Fruit fly (Drosophila melanogaster) Kc167 (cell line): Measurements from ENCODE around the gene Shaw.

Experiments
- Myc ChIP-seq: fragments of >200 bp; optimal IDR thresholded peaks from 2 replicates; lab custom pipeline; 2017; ENCODE audit warnings: missing external identifiers
- Sin3A ChIP-seq: fragments of >200 bp; optimal IDR thresholded peaks from 2 replicates; lab custom pipeline; 2018; ENCODE audit warnings: missing external identifiers
- h ChIP-seq: fragments of >200 bp; optimal IDR thresholded peaks from 3 replicates; lab custom pipeline; 2018; ENCODE audit warnings: missing external identifiers
- insv ChIP-seq: fragments of >200 bp; optimal IDR thresholded peaks from 3 replicates; lab custom pipeline; 2018; ENCODE audit warnings: missing external identifiers
- psq ChIP-seq: fragments of >200 bp; optimal IDR thresholded peaks from 2 replicates; lab custom pipeline; 2017; ENCODE audit warnings: missing external identifiers
- ttk ChIP-seq: sonication (Bioruptor generic); optimal IDR thresholded peaks from 2 replicates; lab custom pipeline; 2017; ENCODE audit warnings: missing external identifiers

The Shaw gene

DNA sequence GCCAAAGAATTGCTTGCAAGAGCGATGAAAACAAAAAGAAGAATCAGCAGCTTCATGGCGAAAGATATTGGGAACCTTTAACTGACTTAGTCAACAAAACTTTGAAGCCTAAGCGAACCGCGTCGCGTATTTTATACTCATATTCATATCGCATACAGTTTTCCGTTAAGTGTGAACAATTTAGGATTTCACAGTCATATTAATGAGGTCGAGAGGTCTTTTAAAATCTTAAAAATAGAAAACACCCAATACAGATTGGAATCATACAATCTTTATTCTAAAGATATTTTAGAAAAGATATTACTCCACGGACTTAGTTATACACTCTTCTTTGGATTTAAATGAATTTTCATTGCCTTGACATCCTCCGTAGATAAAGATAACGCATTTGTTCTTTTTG is 24.2 kb upstream of the Shaw start, which contains the start of gene Acp24A4:
Acp24A4 (minus strand) TSS at position 101 of the 400 bp plus-strand sequence.
- TF ChIP-seq insv (lab: Kevin White, UChicago) (no peak), Sin3A (lab: Kevin White, UChicago) (no peak), h (lab: Kevin White, UChicago) (no peak), ttk (lab: Kevin White, UChicago) (no peak), psq (lab: Kevin White, UChicago) (no peak), Myc (no peak)

DNA sequence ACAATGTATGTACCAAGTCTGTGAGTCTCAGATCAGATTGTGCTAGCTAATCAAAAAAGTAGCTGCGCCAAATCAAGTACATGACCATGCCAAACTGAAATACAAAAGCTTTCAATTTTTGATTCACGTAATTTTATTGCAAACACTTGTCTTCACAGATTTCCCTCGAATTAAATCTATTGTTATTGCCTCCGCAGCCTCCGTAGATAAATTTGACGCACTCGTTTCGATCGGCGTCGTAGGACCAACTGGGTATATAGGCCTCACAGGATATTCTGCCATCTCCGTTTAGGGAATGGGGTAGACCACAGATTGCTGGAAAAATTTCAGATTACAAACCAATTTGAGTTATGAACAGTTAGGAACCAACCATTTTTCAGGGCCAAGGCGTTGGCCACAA is 23.1 kb upstream of the Shaw start, which contains the start of gene CG43165:
CG43165 (minus strand) TSS at position 101 of the 400 bp plus-strand sequence.
- TF ChIP-seq insv (lab: Kevin White, UChicago) (no peak), Myc (no peak), Sin3A (lab: Kevin White, UChicago) (no peak), psq (lab: Kevin White, UChicago) (no peak)

DNA sequence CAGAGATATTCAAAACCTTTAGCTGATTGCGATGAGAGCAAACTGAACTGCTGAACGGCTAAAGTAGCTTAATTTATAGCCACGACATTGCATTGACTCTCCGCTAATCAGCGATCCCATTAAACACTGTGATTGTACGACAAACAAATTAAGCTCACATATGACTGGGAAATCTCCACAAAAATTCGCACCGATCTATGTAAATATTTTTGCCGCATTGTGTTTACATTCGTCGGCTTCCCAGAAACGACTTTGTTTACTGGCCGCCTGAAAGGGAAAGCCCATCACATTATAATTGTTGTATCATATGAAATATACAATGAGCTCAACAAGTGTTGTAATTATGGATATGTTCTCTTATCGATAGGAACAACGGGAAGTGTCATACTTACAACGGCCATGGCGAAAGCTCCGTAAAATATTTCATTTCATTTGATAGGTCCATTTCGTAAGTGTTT is 22.6 kb upstream of the Shaw start, which contains the start of gene CG16713:
CG16713 (minus strand) TSS at position 51 of the 458 bp plus-strand sequence.
- TF ChIP-seq Sin3A (lab: Kevin White, UChicago): no peak
- no peak for TF ChIP-seq ttk (lab: Kevin White, UChicago)
- TF ChIP-seq h (lab: Kevin White, UChicago): no peak

DNA sequence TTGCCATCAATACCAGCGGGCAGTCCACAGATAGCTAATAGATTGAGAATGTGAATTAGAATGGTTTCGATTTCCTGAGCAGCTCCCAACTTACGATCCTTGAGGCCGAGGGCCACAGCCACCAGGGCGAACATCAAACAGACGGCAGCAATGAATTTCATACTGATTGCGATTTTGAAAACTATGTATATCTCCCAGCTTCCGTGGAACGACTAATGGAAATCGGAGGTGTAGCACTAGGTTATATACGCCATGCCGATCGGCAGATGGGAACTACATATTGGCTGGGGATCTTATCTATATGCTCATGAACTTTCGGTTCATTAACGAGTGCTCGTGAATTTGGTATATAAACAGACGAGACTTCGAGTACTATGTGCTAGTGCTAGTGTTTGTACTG is 21.5 kb upstream of the Shaw start, which contains the start of gene IM33:
IM33 (minus strand) TSS at position 221 of the 400 bp plus-strand sequence.
- TF ChIP-seq ttk (lab: Kevin White, UChicago): no peak

DNA sequence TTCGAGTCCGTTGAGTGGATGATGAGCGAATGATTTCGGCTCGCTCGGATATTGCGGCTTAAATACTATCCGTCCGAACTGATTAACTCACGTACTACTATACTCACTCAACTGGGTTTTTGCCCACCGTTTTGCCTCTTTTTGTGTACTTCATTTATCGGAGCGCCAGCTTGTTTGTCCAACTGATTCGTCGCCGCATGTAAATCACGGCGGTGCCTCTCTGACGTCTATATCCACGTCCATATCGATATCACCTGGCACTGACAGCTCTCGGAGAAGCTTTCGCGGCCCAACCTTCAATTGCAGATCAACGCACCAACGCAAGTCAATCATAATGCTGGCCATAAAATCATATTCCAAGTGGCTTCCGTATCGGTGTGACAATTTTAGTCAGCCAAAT is 20.2 kb upstream of the Shaw start, which contains the start of gene CG3604:
CG3604 (minus strand) TSS at position 101 of the 400 bp plus-strand sequence.
- no peak for TF ChIP-seq psq (lab: Kevin White, UChicago)

DNA sequence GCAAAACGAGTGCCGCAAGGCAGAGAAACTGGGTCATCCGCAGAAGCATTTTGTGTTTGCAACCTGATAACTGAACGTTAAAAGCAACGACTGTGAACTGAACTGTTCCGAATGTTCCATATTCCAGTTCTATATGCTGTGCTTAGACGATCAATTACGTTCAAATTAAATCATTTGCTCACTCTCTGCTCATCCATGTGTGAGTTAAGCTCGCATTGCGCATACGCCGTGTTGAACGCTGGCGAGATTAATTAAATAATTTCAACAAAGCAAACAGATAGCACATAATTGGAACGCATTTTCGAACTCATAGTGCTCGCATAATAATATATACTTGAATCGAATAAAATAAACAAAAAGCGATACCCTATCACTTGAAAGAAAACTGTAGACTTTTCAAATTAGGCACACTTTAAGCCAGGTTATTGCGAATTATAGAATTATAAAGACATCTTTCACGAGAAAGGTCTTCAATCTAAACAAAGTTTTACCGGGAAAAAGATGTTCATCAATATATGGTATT is 18.9 kb upstream of the Shaw start, which contains the start of the genes CG10031 and CG42464:
CG10031 (minus strand) TSS at position 101 of the 523 bp plus-strand sequence.
CG42464 (plus strand) TSS at position 473 of the 523 bp plus-strand sequence.
- no peak for TF ChIP-seq Sin3A (lab: Kevin White, UChicago)
- no peak for TF ChIP-seq insv (lab: Kevin White, UChicago)
- no peak for TF ChIP-seq Myc
- TF ChIP-seq h (lab: Kevin White, UChicago): no peak
- no peak for TF ChIP-seq psq (lab: Kevin White, UChicago)
- TF ChIP-seq ttk (lab: Kevin White, UChicago): no peak

DNA sequence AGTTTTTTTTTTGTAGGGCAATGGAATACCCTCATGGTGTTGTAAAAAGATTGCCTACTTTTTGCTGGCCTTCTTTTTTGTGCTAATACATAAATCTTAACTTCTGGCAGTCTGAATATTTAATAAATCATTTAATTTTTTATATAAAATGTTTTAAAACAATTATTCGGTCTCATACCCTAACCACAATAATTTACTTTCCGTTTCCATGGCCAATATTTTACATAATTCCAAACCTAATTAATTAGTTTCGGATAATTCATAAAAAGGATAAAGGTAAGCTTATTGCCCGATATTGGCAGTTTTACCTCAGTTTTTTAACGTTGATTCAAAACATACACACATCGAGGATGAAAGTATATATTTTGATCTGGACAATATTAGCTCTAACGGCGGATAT is 18.1 kb upstream of the Shaw start, which contains the start of gene CG42465:
CG42465 (plus strand) TSS at position 301 of the 400 bp plus-strand sequence.
- TF ChIP-seq psq (lab: Kevin White, UChicago) (no peak), Myc (no peak), Sin3A (lab: Kevin White, UChicago) (no peak)

DNA sequence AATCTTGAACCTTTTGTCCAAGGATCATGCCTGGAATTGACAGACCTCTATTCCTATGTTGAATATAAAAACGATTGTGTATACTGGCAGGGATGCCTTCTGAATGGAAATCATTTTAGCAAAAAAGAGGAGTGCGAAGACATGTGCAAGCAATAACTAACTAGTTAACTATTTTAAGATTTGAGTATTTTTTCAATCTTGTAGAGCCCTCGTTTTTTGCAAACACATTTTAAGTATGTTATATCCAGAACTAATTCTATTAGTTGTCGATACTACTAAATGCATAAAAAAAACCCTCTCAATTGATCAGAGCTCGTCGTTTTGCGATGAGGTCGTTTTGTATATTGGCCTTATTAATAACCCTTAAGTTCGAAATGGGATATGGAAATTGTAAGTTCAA is 17.6 kb upstream of the Shaw start, which contains the start of gene Sfp24C1:
Sfp24C1 (plus strand) TSS at position 301 of the 400 bp plus-strand sequence.
- TF ChIP-seq psq (lab: Kevin White, UChicago) (no peak), Myc (no peak), Sin3A (lab: Kevin White, UChicago) (no peak), insv (lab: Kevin White, UChicago) (no peak), ttk (lab: Kevin White, UChicago) (no peak)

DNA sequence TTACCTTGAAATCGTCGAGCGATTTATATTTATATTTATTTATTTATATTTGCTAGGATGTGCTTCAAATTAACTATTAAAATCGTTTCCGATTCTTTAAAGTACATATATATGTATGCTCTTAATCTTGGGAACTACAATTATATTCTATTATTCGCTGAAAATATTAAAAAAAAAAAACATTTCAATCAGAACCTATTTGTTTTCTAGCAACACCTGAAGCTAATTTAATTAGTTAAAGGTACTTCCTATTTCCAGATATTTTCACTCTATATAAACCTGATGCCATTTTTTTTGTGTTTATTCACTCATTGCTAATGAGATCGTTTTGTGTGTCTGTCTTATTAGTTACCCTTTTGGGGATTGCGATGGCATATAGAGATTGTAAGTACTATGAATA is 17.0 kb upstream of the Shaw start, which contains the start of gene CG42467:
CG42467 (plus strand) TSS at position 301 of the 400 bp plus-strand sequence.
- TF ChIP-seq psq (lab: Kevin White, UChicago): no peak
- no peak for TF ChIP-seq insv (lab: Kevin White, UChicago)
- no peak for TF ChIP-seq h (lab: Kevin White, UChicago)
- TF ChIP-seq Sin3A (lab: Kevin White, UChicago): no peak
- no peak for TF ChIP-seq Myc
- TF ChIP-seq ttk (lab: Kevin White, UChicago): no peak

DNA sequence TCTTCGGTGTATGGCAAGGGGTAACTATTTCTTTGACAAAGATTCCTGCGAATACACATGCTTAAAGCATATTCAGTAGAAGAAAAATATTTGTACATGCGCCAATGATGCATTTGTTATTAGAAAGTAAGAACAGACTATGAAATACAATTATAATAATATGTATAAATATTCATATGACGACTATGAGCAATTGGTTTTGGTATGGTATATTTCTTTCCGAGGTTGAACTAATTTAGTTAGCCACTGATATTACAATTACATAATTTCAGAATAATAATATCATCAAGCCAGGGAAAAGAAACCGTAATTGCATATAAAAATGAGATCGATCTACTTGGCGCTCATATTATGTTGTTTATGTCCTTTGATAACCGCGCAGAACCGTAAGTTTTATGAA is 16.5 kb upstream of the Shaw start, which contains the start of gene CG43145:
CG43145 (plus strand) TSS at position 301 of the 400 bp plus-strand sequence.
- TF ChIP-seq Sin3A (lab: Kevin White, UChicago) (no peak), h (lab: Kevin White, UChicago) (no peak), psq (lab: Kevin White, UChicago) (no peak), insv (lab: Kevin White, UChicago) (no peak), Myc (no peak)

DNA sequence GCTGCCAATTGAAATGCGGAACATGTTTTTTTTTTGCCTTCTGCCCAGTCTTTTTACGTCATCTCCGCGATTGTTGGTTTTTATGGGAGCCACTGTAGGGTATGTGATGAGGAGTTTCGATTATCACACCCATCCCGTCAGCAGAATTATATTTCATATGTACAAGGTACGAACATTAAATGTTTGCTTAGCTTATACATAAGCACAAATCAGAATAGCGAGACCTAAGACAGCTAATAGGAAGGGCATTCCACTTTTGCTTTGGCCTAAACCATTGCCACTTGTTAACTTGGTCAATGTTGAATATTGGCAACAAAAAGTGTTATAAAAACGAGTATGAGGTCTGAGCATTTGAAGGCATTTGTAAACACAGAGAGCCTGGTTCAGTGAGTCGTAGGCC is 14.7 kb upstream of the Shaw start, which contains the start of gene CG2816:
CG2816 (plus strand) TSS at position 400 of the 400 bp plus-strand sequence.
- no peak for TF ChIP-seq psq (lab: Kevin White, UChicago)
- no peak for TF ChIP-seq Sin3A (lab: Kevin White, UChicago)
- TF ChIP-seq Myc: no peak
- no peak for TF ChIP-seq insv (lab: Kevin White, UChicago)
- no peak for TF ChIP-seq h (lab: Kevin White, UChicago)
- no peak for TF ChIP-seq ttk (lab: Kevin White, UChicago)

DNA sequence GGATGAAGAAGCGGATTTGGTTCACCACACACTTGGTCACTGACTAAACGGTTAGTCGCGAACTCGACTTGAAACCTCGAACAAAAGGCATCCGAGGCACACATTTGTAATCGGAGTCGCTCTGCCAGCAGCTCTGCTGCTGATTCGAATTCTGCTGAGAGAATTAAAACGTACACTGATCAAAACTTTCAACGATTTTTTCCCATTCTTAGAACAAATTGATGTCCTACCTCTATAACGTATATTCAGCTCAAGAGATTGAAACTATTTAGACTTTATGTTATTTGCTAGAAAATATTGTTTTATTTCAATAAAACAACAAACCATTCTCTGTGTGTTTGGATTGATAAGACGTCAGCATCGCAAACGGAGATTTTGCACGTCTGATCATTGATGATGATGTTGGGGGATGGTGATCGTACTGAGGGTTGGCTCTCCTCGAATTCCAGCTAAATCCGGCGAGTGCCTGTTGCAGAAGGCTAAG is 12.5 kb upstream of the Shaw start, which contains the start of gene CG31778:
CG31778 (minus strand) TSS at position 51 of the 484 bp plus-strand sequence.
- TF ChIP-seq Sin3A (lab: Kevin White, UChicago) (no peak), h (lab: Kevin White, UChicago) (no peak), Myc (no peak), ttk (lab: Kevin White, UChicago) (no peak), psq (lab: Kevin White, UChicago) (no peak), insv (lab: Kevin White, UChicago) (no peak)
